Worm (Caenorhabditis elegans): ENCODE measurements around the gene mlc-3.

mlc-3 gene

DNA sequence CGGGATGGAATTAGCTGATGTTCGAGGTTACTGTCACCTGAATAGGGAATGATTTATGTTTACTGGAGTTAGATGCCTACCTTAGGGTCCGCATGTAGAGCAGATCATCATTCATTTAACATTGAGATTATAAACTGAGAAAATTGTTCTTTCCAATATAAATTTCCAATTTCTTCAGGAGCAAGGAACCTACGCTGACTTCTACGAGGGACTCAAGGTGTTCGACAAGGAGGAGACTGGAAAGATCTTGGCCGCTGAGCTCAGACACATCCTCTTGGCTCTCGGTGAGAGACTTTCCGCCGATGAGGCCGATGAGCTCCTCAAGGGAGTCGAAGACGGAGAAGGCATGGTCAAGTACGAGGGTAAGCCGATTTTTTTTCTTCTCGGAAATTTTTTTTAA lies 1.7 kb downstream of the mlc-3 start:
- no peak for TF ChIP-seq ceh-9 (tag; optimal IDR thresholded peaks at IDR 0.05)
- TF ChIP-seq nhr-237 (tag; optimal IDR thresholded peaks at IDR 0.05), result no peak
- TF ChIP-seq lin-15B (tag; optimal IDR thresholded peaks at IDR 0.05), result no peak
- TF ChIP-seq nhr-43 (tag; optimal IDR thresholded peaks at IDR 0.05; ENCODE audit: poor library complexity, severe bottlenecking), result no peak
- TF ChIP-seq nhr-77 (tag; optimal IDR thresholded peaks at IDR 0.05), result no peak
- TF ChIP-seq nfya-1 (tag; optimal IDR thresholded peaks at IDR 0.05; ENCODE audit: insufficient read depth), result no peak
- no peak for TF ChIP-seq ztf-4 (tag; optimal IDR thresholded peaks at IDR 0.05)
- TF ChIP-seq nhr-12 (tag; optimal IDR thresholded peaks at IDR 0.05), result no peak
- TF ChIP-seq daf-12 (tag; optimal IDR thresholded peaks at IDR 0.05), result no peak
- TF ChIP-seq nhr-28 (tag; optimal IDR thresholded peaks at IDR 0.05), result no peak
- no peak for TF ChIP-seq jun-1 (tag; optimal IDR thresholded peaks at IDR 0.05)
- no peak for TF ChIP-seq fkh-10 (GFP tag; optimal IDR thresholded peaks at IDR 0.05)
- no peak for TF ChIP-seq ceh-16 (tag; optimal IDR thresholded peaks at IDR 0.05)

DNA sequence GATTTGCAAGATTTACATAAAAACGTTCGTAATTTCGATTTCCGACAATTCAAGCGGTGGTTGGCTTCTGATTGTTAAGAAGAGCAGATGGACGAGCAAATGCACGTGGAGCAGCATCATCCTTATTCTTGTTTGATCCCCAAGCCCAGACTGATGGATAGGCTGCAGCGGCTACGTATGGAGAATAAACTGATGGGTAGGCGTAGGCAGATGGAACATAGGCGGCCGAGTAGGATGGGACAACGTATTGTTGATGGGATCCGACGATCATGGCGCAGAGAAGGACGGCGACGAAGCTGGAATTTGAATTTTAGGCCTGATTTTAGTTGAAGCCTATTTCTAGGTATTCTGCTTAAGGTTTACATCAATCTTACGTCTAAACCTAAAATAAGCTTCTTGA lies 3.4 kb downstream of the mlc-3 start:
- TF ChIP-seq ztf-11 (tag; optimal IDR thresholded peaks at IDR 0.05), result no peak
- no peak for TF ChIP-seq nhr-77 (tag; optimal IDR thresholded peaks at IDR 0.05)
- no peak for TF ChIP-seq hmg-11 (tag; optimal IDR thresholded peaks at IDR 0.05)
- TF ChIP-seq lin-39 (tag; optimal IDR thresholded peaks at IDR 0.05), result no peak
- no peak for TF ChIP-seq ZK546.5 (tag; optimal IDR thresholded peaks at IDR 0.05)
- TF ChIP-seq nfya-1 (tag; optimal IDR thresholded peaks at IDR 0.05; ENCODE audit: insufficient read depth), result no peak
- no peak for TF ChIP-seq sea-2 (GFP tag; optimal IDR thresholded peaks at IDR 0.05)
- no peak for TF ChIP-seq lin-15B (tag; optimal IDR thresholded peaks at IDR 0.05)

DNA sequence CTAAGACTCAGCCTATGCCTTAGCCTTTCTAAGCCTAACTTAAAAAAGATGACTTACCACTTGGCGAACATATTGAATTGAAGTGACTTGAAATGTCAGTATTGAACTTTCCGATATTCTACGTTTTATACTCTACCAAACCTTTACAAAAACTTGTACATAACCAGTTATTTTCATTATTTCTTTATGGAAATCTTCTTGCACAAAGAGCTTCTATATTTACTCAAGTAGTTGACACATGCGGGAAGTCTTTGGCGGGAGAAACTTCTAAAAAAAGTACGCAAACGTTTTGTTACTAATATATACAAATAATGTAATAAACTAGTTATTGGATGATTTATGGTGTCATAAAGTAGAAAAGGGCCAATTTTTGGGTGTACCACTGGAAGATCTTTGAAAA lies 3.9 kb downstream of the mlc-3 start, which contains the start of gene nspb-12:
Gene nspb-12 (minus strand): TSS at position 101 of the 400 bp plus-strand sequence.
- no peak for TF ChIP-seq unc-39 (tag; optimal IDR thresholded peaks at IDR 0.05)
- no peak for TF ChIP-seq nhr-43 (tag; optimal IDR thresholded peaks at IDR 0.05; ENCODE audit: poor library complexity, severe bottlenecking)
- TF ChIP-seq nhr-23 (tag; optimal IDR thresholded peaks at IDR 0.05), result no peak
- no peak for TF ChIP-seq fos-1 (tag; optimal IDR thresholded peaks at IDR 0.05)
- no peak for TF ChIP-seq pha-4 (tag; optimal IDR thresholded peaks at IDR 0.05)
- no peak for TF ChIP-seq R02D3.7 (tag; optimal IDR thresholded peaks at IDR 0.05)
- TF ChIP-seq pqm-1 (tag; optimal IDR thresholded peaks at IDR 0.05), result no peak
- no peak for TF ChIP-seq nhr-28 (tag; optimal IDR thresholded peaks at IDR 0.05)

DNA sequence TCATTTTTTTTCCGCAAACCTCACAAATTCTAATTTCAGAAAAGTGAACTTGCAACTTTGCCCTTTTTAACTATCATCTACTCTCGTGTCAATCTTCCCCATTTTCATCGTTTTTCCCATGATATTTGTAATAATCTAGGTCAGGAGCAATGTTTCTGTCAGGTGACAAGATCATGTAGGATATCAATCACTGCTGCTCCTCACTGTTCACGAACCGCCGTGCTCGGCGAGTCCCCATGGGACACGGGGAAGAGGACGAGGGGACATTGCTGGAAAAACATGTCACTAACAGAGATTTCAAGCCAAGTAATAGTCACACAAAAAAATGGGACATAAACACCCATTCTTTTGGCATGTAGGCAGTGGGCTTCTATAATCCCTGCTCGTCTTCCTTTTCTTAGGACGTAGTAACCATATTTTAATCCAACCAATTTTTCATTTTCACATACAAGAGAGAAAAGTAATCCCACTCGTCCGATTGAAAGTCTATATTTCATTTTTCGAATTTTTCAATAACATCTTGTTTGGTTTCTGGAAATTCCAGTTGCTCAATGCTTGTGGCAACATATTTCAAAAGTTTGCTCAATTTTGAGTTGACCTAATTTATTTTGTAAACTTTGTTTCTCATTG lies 6.1 kb downstream of the mlc-3 start:
- TF ChIP-seq lin-39 (tag; optimal IDR thresholded peaks at IDR 0.05) (peak; percentile 36), hmg-11 (tag; optimal IDR thresholded peaks at IDR 0.05) (no peak), R02D3.7 (tag; optimal IDR thresholded peaks at IDR 0.05) (no peak), nfya-1 (tag; optimal IDR thresholded peaks at IDR 0.05; ENCODE audit: insufficient read depth) (peak; percentile 10), snpc-4 (tag; optimal IDR thresholded peaks at IDR 0.05) (no peak), pqm-1 (tag; optimal IDR thresholded peaks at IDR 0.05) (no peak), nhr-43 (tag; optimal IDR thresholded peaks at IDR 0.05; ENCODE audit: poor library complexity, severe bottlenecking) (no peak), elt-2 (tag; optimal IDR thresholded peaks at IDR 0.05) (no peak)

DNA sequence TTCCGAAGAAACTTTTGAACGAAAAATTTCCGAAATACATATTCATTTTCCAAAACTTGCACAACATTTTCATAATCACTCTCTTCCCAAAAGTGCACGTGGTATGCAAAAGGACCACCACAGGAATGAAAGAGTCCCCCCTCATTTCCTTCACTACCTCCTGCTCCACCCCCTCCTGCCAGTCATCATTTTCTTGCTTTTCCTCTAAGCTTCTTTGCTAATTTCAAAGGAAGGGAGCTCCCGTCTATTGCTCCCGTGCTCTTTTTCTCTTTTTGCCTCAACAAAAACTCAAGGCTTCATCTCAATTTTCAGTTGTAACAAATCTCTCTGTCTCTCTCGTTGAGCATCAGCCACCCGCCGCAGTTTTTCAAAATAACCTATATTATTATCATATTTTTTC lies 8.0 kb downstream of the mlc-3 start:
- TF ChIP-seq eor-1 (tag; optimal IDR thresholded peaks at IDR 0.05) (no peak), nfya-1 (tag; optimal IDR thresholded peaks at IDR 0.05; ENCODE audit: insufficient read depth) (peak; percentile 16)

DNA sequence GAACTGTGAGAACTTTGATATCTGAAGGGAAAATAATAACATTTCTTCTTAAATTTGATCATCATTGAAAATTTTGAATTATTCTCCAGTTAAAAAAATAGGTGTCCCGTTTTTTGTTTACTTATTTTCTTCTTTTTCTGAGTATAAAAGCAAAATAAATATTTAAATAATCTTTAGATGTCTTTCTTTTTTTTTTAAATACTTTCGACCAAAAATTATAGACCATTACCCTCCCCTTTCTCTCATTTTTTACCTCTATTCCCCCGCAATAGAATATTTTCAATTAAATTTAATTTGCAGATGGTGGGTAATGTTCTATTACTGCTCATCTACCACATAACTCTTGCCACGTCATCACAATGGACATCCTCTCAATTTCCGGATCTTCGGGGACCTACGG lies 8.9 kb downstream of the mlc-3 start, which contains the start of gene molo-1:
Gene molo-1 (plus strand): TSS at position 301 of the 400 bp plus-strand sequence.
- TF ChIP-seq fkh-10 (GFP tag; optimal IDR thresholded peaks at IDR 0.05), result no peak
- no peak for TF ChIP-seq nhr-23 (tag; optimal IDR thresholded peaks at IDR 0.05)
- no peak for TF ChIP-seq ZK546.5 (tag; optimal IDR thresholded peaks at IDR 0.05)
- no peak for TF ChIP-seq ztf-11 (tag; optimal IDR thresholded peaks at IDR 0.05)
- TF ChIP-seq skn-1 (tag; optimal IDR thresholded peaks at IDR 0.05), result no peak
- TF ChIP-seq nhr-77 (tag; optimal IDR thresholded peaks at IDR 0.05), result no peak
- no peak for TF ChIP-seq nhr-28 (tag; optimal IDR thresholded peaks at IDR 0.05)
- no peak for TF ChIP-seq fos-1 (tag; optimal IDR thresholded peaks at IDR 0.05)
- no peak for TF ChIP-seq hmg-11 (tag; optimal IDR thresholded peaks at IDR 0.05)
- TF ChIP-seq nhr-11 (tag; optimal IDR thresholded peaks at IDR 0.05), result no peak
- TF ChIP-seq pha-4 (tag; optimal IDR thresholded peaks at IDR 0.05), result no peak
- no peak for TF ChIP-seq ama-1 (optimal IDR thresholded peaks at IDR 0.05)
- TF ChIP-seq unc-62 (GFP tag; optimal IDR thresholded peaks at IDR 0.05), result no peak
- TF ChIP-seq tbx-2 (tag; optimal IDR thresholded peaks at IDR 0.05), result no peak
- no peak for TF ChIP-seq ceh-9 (tag; optimal IDR thresholded peaks at IDR 0.05)
